Worm (Caenorhabditis elegans) whole organism, L2 larva: Measurements from ENCODE around the gene Y47G7B.2.

ENCODE experiments used
- F13H6.1 ChIP-seq: sonication (generic microtip); optimal IDR thresholded peaks from 2 replicates; lab custom pipeline; 2016; ENCODE audit warnings: missing genetic modification characterization, missing compliant biosample characterization
- R02D3.7 ChIP-seq: fragments of 150-350 bp; optimal IDR thresholded peaks from 2 replicates; lab custom pipeline; 2014; ENCODE audit warnings: missing biosample characterization, missing genetic modification characterization
- Y55F3AM.14 ChIP-seq: fragments of 200-800 bp; sonication (Bioruptor generic); optimal IDR thresholded peaks from 2 replicates; lab custom pipeline; 2018; ENCODE audit warnings: mild to moderate bottlenecking, missing genetic modification characterization, missing compliant biosample characterization
- ZK546.5 ChIP-seq: sonication (generic microtip); optimal IDR thresholded peaks from 2 replicates; lab custom pipeline; 2017; ENCODE audit warnings: missing biosample characterization, missing genetic modification characterization
- alr-1 ChIP-seq: fragments of 150-350 bp; optimal IDR thresholded peaks from 2 replicates; lab custom pipeline; 2014; ENCODE audit warnings: missing biosample characterization, missing genetic modification characterization
- ama-1 ChIP-seq: fragments of 150-350 bp; optimal IDR thresholded peaks from 2 replicates; lab custom pipeline; 2018; ENCODE audit warnings: inconsistent platforms
- ceh-16 ChIP-seq: fragments of 150-350 bp; optimal IDR thresholded peaks from 2 replicates; lab custom pipeline; 2014; ENCODE audit warnings: missing biosample characterization, missing genetic modification characterization
- ceh-82 ChIP-seq: fragments of 150-350 bp; optimal IDR thresholded peaks from 2 replicates; lab custom pipeline; 2014; ENCODE audit warnings: missing biosample characterization, missing genetic modification characterization
- dmd-4 ChIP-seq: sonication (generic microtip); optimal IDR thresholded peaks from 2 replicates; lab custom pipeline; 2017; ENCODE audit warnings: missing biosample characterization, missing genetic modification characterization
- elt-1 ChIP-seq: fragments of 150-350 bp; optimal IDR thresholded peaks from 2 replicates; lab custom pipeline; 2014; ENCODE audit warnings: missing biosample characterization, missing genetic modification characterization
- fos-1 ChIP-seq: fragments of 150-350 bp; optimal IDR thresholded peaks from 2 replicates; lab custom pipeline; 2014; ENCODE audit warnings: missing biosample characterization, missing genetic modification characterization
- gmeb-1 ChIP-seq: fragments of 150-350 bp; optimal IDR thresholded peaks from 2 replicates; lab custom pipeline; 2014; ENCODE audit warnings: missing biosample characterization, missing genetic modification characterization
- lin-39 ChIP-seq: fragments of 150-350 bp; optimal IDR thresholded peaks from 2 replicates; lab custom pipeline; 2014; ENCODE audit warnings: missing biosample characterization, missing genetic modification reagents, missing genetic modification characterization
- lsy-2 ChIP-seq, 2 experiments: fragments of 150-350 bp in 1 of 2; sonication (generic microtip) in 1 of 2; optimal IDR thresholded peaks; 2 replicates each; lab custom pipeline; 2014 to 2017; ENCODE audit warnings: missing biosample characterization in 2 of 2, missing genetic modification characterization in 2 of 2
- mdl-1 ChIP-seq, 2 experiments: fragments of 150-350 bp in 1 of 2; sonication (generic microtip) in 1 of 2; optimal IDR thresholded peaks; 2 replicates each; lab custom pipeline; 2017; ENCODE audit warnings: missing biosample characterization in 2 of 2, missing genetic modification characterization in 2 of 2
- nhr-10 ChIP-seq: sonication (generic microtip); optimal IDR thresholded peaks from 2 replicates; lab custom pipeline; 2017; ENCODE audit warnings: missing biosample characterization, missing genetic modification characterization
- nhr-129 ChIP-seq: fragments of 150-350 bp; optimal IDR thresholded peaks from 2 replicates; lab custom pipeline; 2014; ENCODE audit warnings: missing biosample characterization, missing genetic modification characterization
- nhr-21 ChIP-seq: fragments of 150-350 bp; optimal IDR thresholded peaks from 2 replicates; lab custom pipeline; 2014; ENCODE audit warnings: missing biosample characterization, missing genetic modification characterization
- nhr-237 ChIP-seq: fragments of 150-350 bp; optimal IDR thresholded peaks from 2 replicates; lab custom pipeline; 2014; ENCODE audit warnings: missing biosample characterization, missing genetic modification characterization
- nhr-25 ChIP-seq: fragments of 150-350 bp; sonication (generic microtip); optimal IDR thresholded peaks from 3 replicates; lab custom pipeline; 2014; ENCODE audit warnings: missing biosample characterization, missing genetic modification characterization
- nhr-77 ChIP-seq: fragments of 150-350 bp; optimal IDR thresholded peaks from 2 replicates; lab custom pipeline; 2014; ENCODE audit warnings: missing biosample characterization, missing genetic modification characterization
- skn-1 ChIP-seq: sonication (generic microtip); optimal IDR thresholded peaks from 2 replicates; lab custom pipeline; 2017; ENCODE audit warnings: missing biosample characterization, missing genetic modification characterization
- sma-3 ChIP-seq: sonication (generic microtip); optimal IDR thresholded peaks from 2 replicates; lab custom pipeline; 2016; ENCODE audit warnings: missing genetic modification reagents, missing genetic modification characterization, missing compliant biosample characterization
- sma-9 ChIP-seq, 2 experiments: fragments of 150-350 bp in 1 of 2; sonication (generic microtip) in 1 of 2; optimal IDR thresholded peaks; 2 replicates each; lab custom pipeline; 2014 to 2016; ENCODE audit warnings: missing genetic modification characterization in 2 of 2, mild to moderate bottlenecking in 1 of 2, missing biosample characterization in 1 of 2, missing compliant biosample characterization in 1 of 2, missing genetic modification reagents in 1 of 2, moderate library complexity in 1 of 2
- snpc-4 ChIP-seq: fragments of 150-350 bp; optimal IDR thresholded peaks from 2 replicates; lab custom pipeline; 2014; ENCODE audit warnings: missing biosample characterization, missing genetic modification characterization
- unc-55 ChIP-seq: fragments of 150-350 bp; sonication (generic microtip); optimal IDR thresholded peaks from 3 replicates; lab custom pipeline; 2014; ENCODE audit warnings: missing biosample characterization, missing genetic modification reagents, missing genetic modification characterization
- unc-62 ChIP-seq: fragments of 150-350 bp; optimal IDR thresholded peaks from 2 replicates; lab custom pipeline; 2014; ENCODE audit warnings: missing biosample characterization, missing genetic modification reagents, missing genetic modification characterization
- zag-1 ChIP-seq: fragments of 150-350 bp; optimal IDR thresholded peaks from 2 replicates; lab custom pipeline; 2014; ENCODE audit warnings: missing biosample characterization, missing genetic modification characterization
- ztf-1 ChIP-seq: fragments of 200-800 bp; sonication (Bioruptor generic); conservative IDR thresholded peaks from 2 replicates; pipeline ENCODE4 v1.3.6; 2022; ENCODE audit warnings: missing genetic modification characterization, missing compliant biosample characterization
- ztf-11 ChIP-seq: sonication (generic microtip); optimal IDR thresholded peaks from 2 replicates; lab custom pipeline; 2017; ENCODE audit warnings: missing biosample characterization, missing genetic modification characterization
- ztf-4 ChIP-seq: fragments of 150-350 bp; optimal IDR thresholded peaks from 2 replicates; lab custom pipeline; 2014; ENCODE audit warnings: missing biosample characterization, missing genetic modification characterization

Gene Y47G7B.2

ce11 chrII:2721992-2722391 is 14.2 kb upstream of the Y47G7B.2 start:
- TF ChIP-seq R02D3.7 (tag; lab: Kevin White, UChicago) (no peak), dmd-4 (tag; lab: Kevin White, UChicago) (no peak), unc-55 (GFP tag; lab: Kevin White, UChicago) (no peak), Y55F3AM.14 (GFP tag; lab: Kevin White, UChicago) (no peak), ceh-82 (tag; lab: Kevin White, UChicago) (no peak), sma-9 (GFP tag; optimal IDR thresholded peaks at IDR 0.05; lab: Kevin White, UChicago) (no peak), sma-9 (tag; optimal IDR thresholded peaks at IDR 0.05; lab: Kevin White, UChicago) (no peak), snpc-4 (tag; lab: Kevin White, UChicago) (no peak), nhr-237 (tag; lab: Kevin White, UChicago) (no peak), ceh-16 (tag; lab: Kevin White, UChicago) (no peak), ztf-1 (GFP tag; lab: Robert Waterston, UW) (no peak), nhr-25 (tag; lab: Kevin White, UChicago) (no peak), elt-1 (tag; lab: Kevin White, UChicago) (no peak), skn-1 (tag; lab: Kevin White, UChicago) (no peak), ztf-4 (tag; lab: Kevin White, UChicago) (no peak), nhr-10 (tag; lab: Kevin White, UChicago) (no peak)

DNA sequence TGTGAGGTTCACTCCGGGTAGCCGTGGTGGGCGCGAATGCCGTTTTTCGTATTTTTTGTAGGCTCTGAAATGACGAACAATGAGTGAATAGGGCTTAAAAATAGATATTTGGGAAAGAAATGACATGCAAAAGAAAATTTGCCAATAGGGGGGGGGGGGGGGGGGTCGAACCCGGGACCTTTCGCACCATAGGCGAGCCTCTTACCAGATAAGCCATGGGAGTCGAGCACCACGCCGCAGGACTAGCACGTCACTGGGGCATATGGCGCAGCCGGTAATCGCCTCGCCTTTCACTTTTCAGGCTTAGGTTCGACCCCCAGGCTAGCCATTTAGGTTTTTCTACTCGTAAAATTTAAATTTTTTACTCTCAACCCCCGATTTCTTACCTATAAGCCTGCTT is 11.4 kb upstream of the Y47G7B.2 start:
- no peak for TF ChIP-seq gmeb-1 (tag; lab: Kevin White, UChicago)
- no peak for TF ChIP-seq elt-1 (tag; lab: Kevin White, UChicago)
- no peak for TF ChIP-seq ama-1 (lab: Kevin White, UChicago)
- no peak for TF ChIP-seq nhr-237 (tag; lab: Kevin White, UChicago)
- TF ChIP-seq unc-55 (GFP tag; lab: Kevin White, UChicago), result no peak
- no peak for TF ChIP-seq alr-1 (tag; lab: Kevin White, UChicago)
- no peak for TF ChIP-seq fos-1 (tag; lab: Kevin White, UChicago)
- no peak for TF ChIP-seq unc-62
- no peak for TF ChIP-seq ztf-11 (tag; lab: Kevin White, UChicago)

DNA sequence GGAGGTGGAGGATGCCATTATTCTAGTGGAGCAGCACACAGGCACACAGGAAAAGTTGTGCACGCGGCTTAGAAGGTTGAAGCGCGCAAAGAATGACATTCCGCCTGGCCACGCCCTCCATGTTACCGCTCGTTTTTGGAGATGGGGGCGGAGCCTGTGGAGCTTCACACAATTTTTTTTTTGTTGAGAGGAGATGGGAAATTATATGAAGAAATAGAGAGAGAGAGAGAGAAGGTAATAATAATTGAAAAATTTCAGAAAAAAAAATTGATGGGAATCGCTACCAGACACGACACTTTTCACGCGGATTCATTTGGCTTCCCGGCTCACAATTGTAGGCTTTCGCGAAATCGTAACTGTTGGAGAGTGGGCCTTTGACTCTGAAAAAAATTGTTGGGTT is 9.5 kb upstream of the Y47G7B.2 start, which contains the start of gene T05A8.3:
Gene T05A8.3 (minus strand): TSS at position 101 of the 400 bp plus-strand sequence.
- TF ChIP-seq ztf-1 (GFP tag; lab: Robert Waterston, UW), result no peak
- TF ChIP-seq nhr-77 (tag; lab: Kevin White, UChicago), result no peak
- TF ChIP-seq lsy-2 (tag; optimal IDR thresholded peaks at IDR 0.05; lab: Kevin White, UChicago), result no peak
- TF ChIP-seq nhr-10 (tag; lab: Kevin White, UChicago), result no peak
- no peak for TF ChIP-seq fos-1 (tag; lab: Kevin White, UChicago)
- no peak for TF ChIP-seq Y55F3AM.14 (GFP tag; lab: Kevin White, UChicago)
- no peak for TF ChIP-seq dmd-4 (tag; lab: Kevin White, UChicago)
- TF ChIP-seq ZK546.5, result no peak
- no peak for TF ChIP-seq zag-1 (tag; lab: Kevin White, UChicago)
- TF ChIP-seq ztf-4 (tag; lab: Kevin White, UChicago), result no peak
- no peak for TF ChIP-seq mdl-1 (tag; optimal IDR thresholded peaks at IDR 0.05; lab: Kevin White, UChicago)
- no peak for TF ChIP-seq sma-3 (GFP tag; lab: Kevin White, UChicago)
- TF ChIP-seq elt-1 (tag; lab: Kevin White, UChicago), result no peak
- TF ChIP-seq, all 48 proteins: peak for 0

DNA sequence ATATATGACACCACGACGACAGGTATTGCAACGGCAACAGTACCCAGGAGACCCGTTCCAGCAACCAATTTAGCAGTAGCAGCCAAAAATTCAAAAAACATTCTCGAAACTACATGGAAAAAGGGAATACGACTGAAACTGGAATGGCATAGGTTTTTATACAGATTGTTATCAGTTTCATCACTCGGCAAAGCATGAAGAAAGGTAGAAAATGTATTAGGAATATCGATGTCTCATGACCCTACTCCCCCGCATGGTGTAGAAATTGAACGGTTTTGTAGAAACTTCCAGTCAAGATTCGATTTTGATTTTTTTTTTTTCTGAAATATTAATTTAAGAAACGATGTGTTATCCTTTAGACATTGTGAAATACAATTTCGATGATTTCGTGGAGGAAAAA is 3.1 kb upstream of the Y47G7B.2 start, which contains the start of gene T05A8.2:
Gene T05A8.2 (minus strand): TSS at position 101 of the 400 bp plus-strand sequence.
- no peak for TF ChIP-seq F13H6.1 (tag; lab: Kevin White, UChicago)
- no peak for TF ChIP-seq snpc-4 (tag; lab: Kevin White, UChicago)
- TF ChIP-seq mdl-1 (tag; optimal IDR thresholded peaks at IDR 0.05; lab: Kevin White, UChicago), result no peak
- TF ChIP-seq ztf-4 (tag; lab: Kevin White, UChicago), result no peak

DNA sequence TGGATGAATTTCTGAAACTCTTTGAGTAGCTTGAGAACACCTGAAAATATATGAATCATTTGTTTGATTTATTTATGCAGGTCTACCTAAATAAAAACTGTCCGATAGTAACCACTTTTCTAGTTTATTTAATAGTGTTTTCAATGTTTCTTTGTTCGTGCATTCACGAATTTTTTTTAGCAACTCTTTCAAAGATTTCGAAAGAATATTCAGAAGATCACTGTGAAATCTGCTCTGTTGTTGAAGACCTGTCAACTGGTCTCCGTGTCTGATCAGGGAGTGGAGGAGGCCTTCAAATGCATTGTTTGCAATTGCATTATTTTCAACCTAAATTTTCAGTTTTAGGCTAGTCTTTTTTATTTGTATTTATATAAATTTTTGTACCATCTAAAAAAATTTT is 2.1 kb upstream of the Y47G7B.2 start, which contains the start of gene T05A8.1:
Gene T05A8.1 (minus strand): TSS at position 101 of the 400 bp plus-strand sequence.
- TF ChIP-seq ceh-82 (tag; lab: Kevin White, UChicago) (no peak), ceh-16 (tag; lab: Kevin White, UChicago) (no peak), ztf-11 (tag; lab: Kevin White, UChicago) (no peak), nhr-10 (tag; lab: Kevin White, UChicago) (no peak), mdl-1 (tag; optimal IDR thresholded peaks at IDR 0.05; lab: Kevin White, UChicago) (no peak), nhr-129 (no peak), lin-39 (no peak), nhr-237 (tag; lab: Kevin White, UChicago) (no peak), skn-1 (tag; lab: Kevin White, UChicago) (no peak), nhr-77 (tag; lab: Kevin White, UChicago) (no peak), sma-3 (GFP tag; lab: Kevin White, UChicago) (no peak), F13H6.1 (tag; lab: Kevin White, UChicago) (no peak), nhr-21 (tag; lab: Kevin White, UChicago) (no peak), R02D3.7 (tag; lab: Kevin White, UChicago) (no peak)
- TF ChIP-seq, all 48 proteins: peak for 0
